Fruit fly (Drosophila melanogaster): ENCODE data around the gene rgn.
A peak's percentile ranks its signal among the peaks of the same experiment; 100 is the strongest.

DNA sequence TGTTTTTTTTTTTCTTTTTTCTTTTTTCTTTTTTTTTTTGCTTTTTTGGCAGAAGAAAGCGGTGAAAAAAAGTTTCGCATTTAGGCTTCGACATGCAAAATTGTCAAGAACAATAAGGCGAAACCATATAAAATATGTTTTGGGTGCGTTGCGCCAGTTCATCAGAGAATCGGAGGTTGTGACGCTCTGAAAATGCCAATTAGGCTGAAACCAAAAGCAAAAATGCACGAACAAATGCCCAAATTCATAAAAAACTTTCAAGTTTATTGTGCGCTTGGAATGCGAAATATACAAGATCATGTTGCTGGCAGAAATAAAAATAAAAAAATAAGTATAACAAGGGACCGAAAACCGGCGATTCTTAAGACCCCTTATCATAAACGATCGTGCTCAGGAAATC is 7.5 kb downstream of the rgn start:
- peak; percentile 24 for TF ChIP-seq Met (GFP tag; optimal IDR thresholded peaks at IDR 0.05)
- TF ChIP-seq Hr38 (GFP tag; optimal IDR thresholded peaks at IDR 0.05) = no peak
- TF ChIP-seq salr (GFP tag; optimal IDR thresholded peaks at IDR 0.05) = no peak
- peak; percentile 58 for TF ChIP-seq svp (GFP tag)
- TF ChIP-seq Hr4 (GFP tag; optimal IDR thresholded peaks at IDR 0.05) = no peak
- TF ChIP-seq Sox102F (GFP tag; optimal IDR thresholded peaks at IDR 0.05) = peak; percentile 45
- no peak for TF ChIP-seq Smox (GFP tag; optimal IDR thresholded peaks at IDR 0.05)
- no peak for TF ChIP-seq dsx (GFP tag; optimal IDR thresholded peaks at IDR 0.05; ENCODE audit: poor library complexity, severe bottlenecking)

Measured in whole organism, prepupa.